Worm (Caenorhabditis elegans) whole organism, L2 larva: ENCODE results near the gene Y24D9A.7.

Source experiments
- F13H6.1 ChIP-seq: sonication (generic microtip); optimal IDR thresholded peaks from 2 replicates; lab custom pipeline; 2016; ENCODE audit warnings: missing genetic modification characterization, missing compliant biosample characterization
- Y55F3AM.14 ChIP-seq: fragments of 200-800 bp; sonication (Bioruptor generic); optimal IDR thresholded peaks from 2 replicates; lab custom pipeline; 2018; ENCODE audit warnings: mild to moderate bottlenecking, missing genetic modification characterization, missing compliant biosample characterization
- ZK546.5 ChIP-seq: sonication (generic microtip); optimal IDR thresholded peaks from 2 replicates; lab custom pipeline; 2017; ENCODE audit warnings: missing biosample characterization, missing genetic modification characterization
- alr-1 ChIP-seq: fragments of 150-350 bp; optimal IDR thresholded peaks from 2 replicates; lab custom pipeline; 2014; ENCODE audit warnings: missing biosample characterization, missing genetic modification characterization
- aly-2 ChIP-seq: fragments of 150-350 bp; optimal IDR thresholded peaks from 2 replicates; lab custom pipeline; 2014; ENCODE audit warnings: missing biosample characterization, missing genetic modification characterization
- ama-1 ChIP-seq: fragments of 150-350 bp; optimal IDR thresholded peaks from 2 replicates; lab custom pipeline; 2018; ENCODE audit warnings: inconsistent platforms
- blmp-1 ChIP-seq: sonication (generic microtip); optimal IDR thresholded peaks from 2 replicates; lab custom pipeline; 2017; ENCODE audit warnings: missing genetic modification characterization, mild to moderate bottlenecking, missing compliant biosample characterization, antibody characterized with exemption, moderate library complexity; ENCODE audit not compliant: insufficient read depth
- ceh-16 ChIP-seq: fragments of 150-350 bp; optimal IDR thresholded peaks from 2 replicates; lab custom pipeline; 2014; ENCODE audit warnings: missing biosample characterization, missing genetic modification characterization
- ceh-82 ChIP-seq: fragments of 150-350 bp; optimal IDR thresholded peaks from 2 replicates; lab custom pipeline; 2014; ENCODE audit warnings: missing biosample characterization, missing genetic modification characterization
- crh-2 ChIP-seq: sonication (generic microtip); optimal IDR thresholded peaks from 2 replicates; lab custom pipeline; 2017; ENCODE audit warnings: missing biosample characterization, missing genetic modification characterization
- dmd-4 ChIP-seq: sonication (generic microtip); optimal IDR thresholded peaks from 2 replicates; lab custom pipeline; 2017; ENCODE audit warnings: missing biosample characterization, missing genetic modification characterization
- egl-27 ChIP-seq: sonication (generic microtip); optimal IDR thresholded peaks from 3 replicates; lab custom pipeline; 2017; ENCODE audit warnings: missing biosample characterization, missing genetic modification reagents, missing genetic modification characterization
- elt-1 ChIP-seq: fragments of 150-350 bp; optimal IDR thresholded peaks from 2 replicates; lab custom pipeline; 2014; ENCODE audit warnings: missing biosample characterization, missing genetic modification characterization
- fos-1 ChIP-seq: fragments of 150-350 bp; optimal IDR thresholded peaks from 2 replicates; lab custom pipeline; 2014; ENCODE audit warnings: missing biosample characterization, missing genetic modification characterization
- gmeb-1 ChIP-seq: fragments of 150-350 bp; optimal IDR thresholded peaks from 2 replicates; lab custom pipeline; 2014; ENCODE audit warnings: missing biosample characterization, missing genetic modification characterization
- lin-11 ChIP-seq: fragments of 150-350 bp; sonication (generic microtip); optimal IDR thresholded peaks from 2 replicates; lab custom pipeline; 2014; ENCODE audit warnings: missing biosample characterization, missing genetic modification characterization, inconsistent platforms, mixed read lengths
- lin-13 ChIP-seq: fragments of 150-350 bp; optimal IDR thresholded peaks from 2 replicates; lab custom pipeline; 2014; ENCODE audit warnings: missing biosample characterization, missing genetic modification reagents, missing genetic modification characterization
- lin-39 ChIP-seq: fragments of 150-350 bp; optimal IDR thresholded peaks from 2 replicates; lab custom pipeline; 2014; ENCODE audit warnings: missing biosample characterization, missing genetic modification reagents, missing genetic modification characterization
- lsy-2 ChIP-seq, 2 experiments: fragments of 150-350 bp in 1 of 2; sonication (generic microtip) in 1 of 2; optimal IDR thresholded peaks; 2 replicates each; lab custom pipeline; 2014 to 2017; ENCODE audit warnings: missing biosample characterization in 2 of 2, missing genetic modification characterization in 2 of 2
- mab-5 ChIP-seq: fragments of 150-350 bp; optimal IDR thresholded peaks from 2 replicates; lab custom pipeline; 2014; ENCODE audit warnings: missing biosample characterization, missing genetic modification characterization
- mbf-1 ChIP-seq: sonication (generic microtip); optimal IDR thresholded peaks from 2 replicates; lab custom pipeline; 2017; ENCODE audit warnings: missing biosample characterization, missing genetic modification characterization
- mdl-1 ChIP-seq, 2 experiments: fragments of 150-350 bp in 1 of 2; sonication (generic microtip) in 1 of 2; optimal IDR thresholded peaks; 2 replicates each; lab custom pipeline; 2017; ENCODE audit warnings: missing biosample characterization in 2 of 2, missing genetic modification characterization in 2 of 2
- nhr-10 ChIP-seq: sonication (generic microtip); optimal IDR thresholded peaks from 2 replicates; lab custom pipeline; 2017; ENCODE audit warnings: missing biosample characterization, missing genetic modification characterization
- nhr-11 ChIP-seq: fragments of 150-350 bp; optimal IDR thresholded peaks from 2 replicates; lab custom pipeline; 2014; ENCODE audit warnings: missing biosample characterization, missing genetic modification characterization
- nhr-12 ChIP-seq: fragments of 150-350 bp; optimal IDR thresholded peaks from 2 replicates; lab custom pipeline; 2014; ENCODE audit warnings: missing biosample characterization, missing genetic modification characterization
- nhr-129 ChIP-seq: fragments of 150-350 bp; optimal IDR thresholded peaks from 2 replicates; lab custom pipeline; 2014; ENCODE audit warnings: missing biosample characterization, missing genetic modification characterization
- nhr-21 ChIP-seq: fragments of 150-350 bp; optimal IDR thresholded peaks from 2 replicates; lab custom pipeline; 2014; ENCODE audit warnings: missing biosample characterization, missing genetic modification characterization
- nhr-23 ChIP-seq: fragments of 150-350 bp; optimal IDR thresholded peaks from 2 replicates; lab custom pipeline; 2014; ENCODE audit warnings: missing biosample characterization, missing genetic modification reagents, missing genetic modification characterization
- nhr-237 ChIP-seq: fragments of 150-350 bp; optimal IDR thresholded peaks from 2 replicates; lab custom pipeline; 2014; ENCODE audit warnings: missing biosample characterization, missing genetic modification characterization
- nhr-25 ChIP-seq: fragments of 150-350 bp; sonication (generic microtip); optimal IDR thresholded peaks from 3 replicates; lab custom pipeline; 2014; ENCODE audit warnings: missing biosample characterization, missing genetic modification characterization
- nhr-6 ChIP-seq: fragments of 150-350 bp; optimal IDR thresholded peaks from 2 replicates; lab custom pipeline; 2014; ENCODE audit warnings: missing biosample characterization, missing genetic modification characterization
- sem-4 ChIP-seq: fragments of 150-350 bp; optimal IDR thresholded peaks from 2 replicates; lab custom pipeline; 2014; ENCODE audit warnings: missing biosample characterization, missing genetic modification reagents, missing genetic modification characterization
- skn-1 ChIP-seq: sonication (generic microtip); optimal IDR thresholded peaks from 2 replicates; lab custom pipeline; 2017; ENCODE audit warnings: missing biosample characterization, missing genetic modification characterization
- sma-3 ChIP-seq: sonication (generic microtip); optimal IDR thresholded peaks from 2 replicates; lab custom pipeline; 2016; ENCODE audit warnings: missing genetic modification reagents, missing genetic modification characterization, missing compliant biosample characterization
- sma-9 ChIP-seq, 2 experiments: fragments of 150-350 bp in 1 of 2; sonication (generic microtip) in 1 of 2; optimal IDR thresholded peaks; 2 replicates each; lab custom pipeline; 2014 to 2016; ENCODE audit warnings: missing genetic modification characterization in 2 of 2, mild to moderate bottlenecking in 1 of 2, missing biosample characterization in 1 of 2, missing compliant biosample characterization in 1 of 2, missing genetic modification reagents in 1 of 2, moderate library complexity in 1 of 2
- snpc-4 ChIP-seq: fragments of 150-350 bp; optimal IDR thresholded peaks from 2 replicates; lab custom pipeline; 2014; ENCODE audit warnings: missing biosample characterization, missing genetic modification characterization
- unc-39 ChIP-seq: fragments of 150-350 bp; optimal IDR thresholded peaks from 2 replicates; lab custom pipeline; 2014; ENCODE audit warnings: missing biosample characterization, missing genetic modification characterization
- unc-62 ChIP-seq: fragments of 150-350 bp; optimal IDR thresholded peaks from 2 replicates; lab custom pipeline; 2014; ENCODE audit warnings: missing biosample characterization, missing genetic modification reagents, missing genetic modification characterization
- ztf-11 ChIP-seq: sonication (generic microtip); optimal IDR thresholded peaks from 2 replicates; lab custom pipeline; 2017; ENCODE audit warnings: missing biosample characterization, missing genetic modification characterization
- ztf-4 ChIP-seq: fragments of 150-350 bp; optimal IDR thresholded peaks from 2 replicates; lab custom pipeline; 2014; ENCODE audit warnings: missing biosample characterization, missing genetic modification characterization

Y24D9A.7 gene

DNA sequence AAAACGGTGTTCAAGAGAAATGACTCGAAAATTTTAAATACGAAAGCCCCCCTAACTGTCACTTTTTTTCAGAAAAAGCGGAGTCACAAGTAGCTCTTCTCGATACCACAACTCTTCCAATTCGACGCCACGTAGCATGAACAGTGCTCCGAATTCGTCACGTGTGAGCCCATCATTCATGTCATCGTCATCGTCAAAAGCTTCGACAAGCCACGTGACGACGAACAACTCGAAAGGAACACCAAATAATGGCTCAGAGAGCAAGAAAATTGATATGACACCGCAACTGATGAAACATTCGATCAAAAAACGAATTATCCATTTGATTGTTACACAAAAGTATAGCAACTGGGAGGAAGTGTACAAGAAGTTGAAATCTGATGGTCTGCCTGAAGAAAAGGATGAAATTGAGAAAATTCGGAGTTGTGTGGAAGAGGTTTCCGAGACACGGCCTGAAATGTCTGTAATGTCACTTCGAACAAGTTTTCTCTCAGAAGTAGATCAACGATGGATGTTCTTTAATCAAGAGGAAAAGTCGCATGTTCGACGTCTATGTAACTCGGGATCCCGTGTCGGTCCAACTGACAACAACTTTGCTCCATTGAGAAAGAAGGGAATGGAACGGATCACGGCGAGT lies 6.5 kb upstream of the Y24D9A.7 start:
- TF ChIP-seq mdl-1 (tag; optimal IDR thresholded peaks at IDR 0.05; lab: Kevin White, UChicago) (no peak), ama-1 (lab: Kevin White, UChicago) (peak; percentile 7)
- TF ChIP-seq, all 48 proteins: peak for 1

ce11 chrIV:4410526-4410925 lies 5.6 kb upstream of the Y24D9A.7 start:
- TF ChIP-seq nhr-10 (tag; lab: Kevin White, UChicago) (no peak), F13H6.1 (tag; lab: Kevin White, UChicago) (no peak), unc-62 (no peak), mab-5 (tag; lab: Kevin White, UChicago) (no peak), sma-9 (GFP tag; optimal IDR thresholded peaks at IDR 0.05; lab: Kevin White, UChicago) (no peak), sma-9 (tag; optimal IDR thresholded peaks at IDR 0.05; lab: Kevin White, UChicago) (no peak), ceh-16 (tag; lab: Kevin White, UChicago) (no peak)

DNA sequence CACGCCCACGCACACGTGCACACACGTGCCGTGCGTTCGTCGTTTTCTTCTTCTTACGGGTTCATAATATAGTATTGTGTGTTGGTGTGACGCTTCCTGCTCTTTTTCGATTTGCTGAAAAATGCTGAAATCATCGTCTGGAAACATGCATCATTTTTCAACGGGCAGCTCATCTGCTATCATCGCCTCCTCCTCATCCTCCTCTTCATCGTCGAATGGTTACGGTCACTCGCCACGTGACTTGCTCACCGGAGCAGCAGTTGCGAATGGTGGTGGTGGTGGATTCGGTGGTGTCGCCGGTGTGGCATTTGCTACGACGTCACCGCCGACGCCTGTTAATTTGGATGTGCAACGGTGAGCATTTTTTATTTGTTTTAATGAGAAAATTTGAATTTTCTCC lies 3.7 kb upstream of the Y24D9A.7 start:
- no peak for TF ChIP-seq ceh-82
- TF ChIP-seq mbf-1 (tag; lab: Kevin White, UChicago) = no peak
- no peak for TF ChIP-seq sem-4 (tag; lab: Kevin White, UChicago)
- TF ChIP-seq lsy-2 (tag; optimal IDR thresholded peaks at IDR 0.05; lab: Kevin White, UChicago) = no peak
- no peak for TF ChIP-seq aly-2 (tag; lab: Kevin White, UChicago)
- TF ChIP-seq nhr-11 (tag; lab: Kevin White, UChicago) = no peak
- TF ChIP-seq, all 48 proteins: peak for 0

DNA sequence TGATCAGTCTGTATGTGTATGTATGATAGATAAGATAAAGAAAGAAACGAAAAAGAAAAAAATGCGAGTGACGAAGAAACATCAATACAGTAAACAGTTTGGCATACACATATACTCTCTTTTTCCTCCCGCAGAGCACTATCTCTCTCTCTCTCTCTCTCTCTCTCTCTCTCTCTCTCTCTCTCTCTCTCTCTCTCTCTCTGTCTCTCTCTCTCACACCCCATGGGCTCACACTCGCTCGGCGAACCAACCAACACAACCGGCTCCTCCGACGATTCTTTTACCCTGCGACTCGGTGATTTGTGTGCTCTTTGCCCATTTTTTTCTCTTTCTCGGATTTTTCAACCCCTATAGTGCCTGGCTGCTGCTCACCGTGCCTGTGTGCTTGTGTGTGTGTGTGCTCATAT lies 2.1 kb upstream of the Y24D9A.7 start:
- TF ChIP-seq nhr-129 (tag; lab: Kevin White, UChicago) (peak; percentile 56), nhr-23 (tag; lab: Kevin White, UChicago) (no peak), alr-1 (no peak), nhr-12 (tag; lab: Kevin White, UChicago) (no peak), sma-3 (peak; percentile 4), elt-1 (tag; lab: Kevin White, UChicago) (no peak), snpc-4 (tag; lab: Kevin White, UChicago) (no peak), mdl-1 (tag; optimal IDR thresholded peaks at IDR 0.05; lab: Kevin White, UChicago) (no peak), F13H6.1 (tag; lab: Kevin White, UChicago) (peak; percentile 85), nhr-237 (tag; lab: Kevin White, UChicago) (no peak), fos-1 (tag; lab: Kevin White, UChicago) (peak; percentile 54), ceh-16 (tag; lab: Kevin White, UChicago) (no peak), lsy-2 (tag; optimal IDR thresholded peaks at IDR 0.05; lab: Kevin White, UChicago) (peak in 1 of 2 experiments; percentile 48), crh-2 (tag; lab: Kevin White, UChicago) (peak; percentile 3), ama-1 (lab: Kevin White, UChicago) (no peak), nhr-6 (no peak), nhr-10 (tag; lab: Kevin White, UChicago) (no peak), sma-9 (GFP tag; optimal IDR thresholded peaks at IDR 0.05; lab: Kevin White, UChicago) (peak; percentile 39), sma-9 (tag; optimal IDR thresholded peaks at IDR 0.05; lab: Kevin White, UChicago) (no peak), Y55F3AM.14 (no peak)

DNA sequence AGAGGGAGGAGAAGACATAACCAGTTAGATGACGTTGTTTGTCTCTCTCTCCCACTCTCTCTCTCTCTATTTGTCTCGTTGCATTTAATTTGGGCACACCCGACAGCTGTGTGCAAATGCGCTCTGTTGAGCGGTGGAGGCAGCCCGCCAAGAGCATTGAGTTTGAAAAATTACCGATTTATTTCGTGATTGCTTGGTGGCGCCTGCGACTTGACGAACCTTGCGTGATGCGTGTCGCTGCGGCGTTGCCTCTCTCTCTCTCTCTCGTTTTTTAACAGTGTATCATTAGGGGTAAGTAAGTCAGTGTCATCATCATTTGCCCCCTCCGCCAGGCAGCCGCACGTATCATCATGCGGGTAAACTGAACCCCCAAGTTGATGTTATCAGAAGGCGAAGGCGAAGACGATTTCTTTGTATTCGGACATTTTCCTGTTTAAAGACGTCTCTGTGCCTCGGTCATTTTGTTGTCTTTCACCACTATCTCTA lies 1.1 kb upstream of the Y24D9A.7 start:
- no peak for TF ChIP-seq alr-1
- TF ChIP-seq unc-62 = no peak
- peak; percentile 85 for TF ChIP-seq nhr-129 (tag; lab: Kevin White, UChicago)
- no peak for TF ChIP-seq egl-27 (tag; lab: Kevin White, UChicago)
- TF ChIP-seq lin-11 (tag; lab: Kevin White, UChicago) = peak; percentile 67
- TF ChIP-seq nhr-23 (tag; lab: Kevin White, UChicago) = no peak
- TF ChIP-seq mab-5 (tag; lab: Kevin White, UChicago) = peak; percentile 10
- TF ChIP-seq ztf-11 (tag; lab: Kevin White, UChicago) = no peak
- no peak for TF ChIP-seq sem-4 (tag; lab: Kevin White, UChicago)
- TF ChIP-seq lin-13 (GFP tag; lab: Kevin White, UChicago) = peak; percentile 80
- TF ChIP-seq nhr-12 (tag; lab: Kevin White, UChicago) = no peak
- TF ChIP-seq ZK546.5 (tag; lab: Kevin White, UChicago) = no peak
- peak; percentile 76 for TF ChIP-seq fos-1 (tag; lab: Kevin White, UChicago)
- no peak for TF ChIP-seq nhr-10 (tag; lab: Kevin White, UChicago)
- TF ChIP-seq unc-39 (tag; lab: Kevin White, UChicago) = no peak
- TF ChIP-seq sma-9 (GFP tag; optimal IDR thresholded peaks at IDR 0.05; lab: Kevin White, UChicago) = peak; percentile 63
- TF ChIP-seq sma-9 (tag; optimal IDR thresholded peaks at IDR 0.05; lab: Kevin White, UChicago) = no peak
- TF ChIP-seq elt-1 (tag; lab: Kevin White, UChicago) = no peak
- TF ChIP-seq dmd-4 (tag; lab: Kevin White, UChicago) = no peak
- peak; percentile 46 for TF ChIP-seq ztf-4 (tag; lab: Kevin White, UChicago)
- peak; percentile 21 for TF ChIP-seq crh-2 (tag; lab: Kevin White, UChicago)
- peak; percentile 38 for TF ChIP-seq nhr-6
- peak; percentile 19 for TF ChIP-seq gmeb-1
- peak; percentile 30 for TF ChIP-seq nhr-21 (tag; lab: Kevin White, UChicago)
- peak; percentile 25 for TF ChIP-seq lin-39 (tag; lab: Kevin White, UChicago)
- no peak for TF ChIP-seq ama-1 (lab: Kevin White, UChicago)
- no peak for TF ChIP-seq mbf-1 (tag; lab: Kevin White, UChicago)
- TF ChIP-seq nhr-11 (tag; lab: Kevin White, UChicago) = no peak
- TF ChIP-seq nhr-25 (tag; lab: Kevin White, UChicago) = peak; percentile 57
- no peak for TF ChIP-seq skn-1 (tag; lab: Kevin White, UChicago)
- TF ChIP-seq aly-2 (tag; lab: Kevin White, UChicago) = no peak
- peak; percentile 36 for TF ChIP-seq blmp-1 (tag; lab: Kevin White, UChicago)
